Fruit fly (Drosophila melanogaster): ENCODE data around the gene CG42779.

CG42779 gene

dm6 chr3R:17125339-17126044 lies 4.1 kb downstream of the CG42779 start, which contains the start of gene cher:
Gene cher (minus strand): TSS chr3R:17125389.
- no peak for TF ChIP-seq CG18262 (tag; optimal IDR thresholded peaks at IDR 0.05)
- TF ChIP-seq CG12071 (GFP tag; optimal IDR thresholded peaks at IDR 0.05) = no peak
- TF ChIP-seq dmrt11E (tag; optimal IDR thresholded peaks at IDR 0.05) = no peak
- peak; percentile 30 for TF ChIP-seq cwo (GFP tag; optimal IDR thresholded peaks at IDR 0.05)
- peak; percentile 61 for TF ChIP-seq Med (GFP tag)
- peak; percentile 53 for TF ChIP-seq sd (tag; optimal IDR thresholded peaks at IDR 0.05)
- peak; percentile 47 for TF ChIP-seq Ets65A (GFP tag)
- TF ChIP-seq CG8359 (GFP tag; optimal IDR thresholded peaks at IDR 0.05; ENCODE audit: borderline replicate concordance) = peak; percentile 97

dm6 chr3R:17126838-17127237 lies 5.5 kb downstream of the CG42779 start, which contains the start of the genes CG17477 and CG31269:
Gene CG17477 (minus strand): TSS chr3R:17126938.
Gene CG31269 (plus strand): TSS chr3R:17127126.
- no peak for TF ChIP-seq zfh2 (GFP tag; optimal IDR thresholded peaks at IDR 0.05)
- no peak for TF ChIP-seq CG5953 (GFP tag; IDR thresholded peaks at IDR 0.05)
- TF ChIP-seq pan (optimal IDR thresholded peaks at IDR 0.05) = no peak
- no peak for TF ChIP-seq pan (GFP tag; optimal IDR thresholded peaks at IDR 0.05 in 1 of 2, IDR thresholded peaks at IDR 0.05 in 1 of 2)

- TF ChIP-seq NK7.1 (GFP tag; optimal IDR thresholded peaks at IDR 0.05) = no peak
- TF ChIP-seq zf30C (GFP tag; optimal IDR thresholded peaks at IDR 0.05) = no peak
- TF ChIP-seq CG7839 (tag; optimal IDR thresholded peaks at IDR 0.05) = no peak
- TF ChIP-seq twi (tag; optimal IDR thresholded peaks at IDR 0.05) = no peak
- no peak for TF ChIP-seq ranshi (GFP tag; IDR thresholded peaks at IDR 0.05)
- no peak for TF ChIP-seq cwo (GFP tag; optimal IDR thresholded peaks at IDR 0.05)
- TF ChIP-seq E2f2 (GFP tag; IDR thresholded peaks at IDR 0.05) = no peak
- no peak for TF ChIP-seq Camta (GFP tag; optimal IDR thresholded peaks at IDR 0.05)
- no peak for TF ChIP-seq gfzf (GFP tag; optimal IDR thresholded peaks at IDR 0.05)
- TF ChIP-seq CG5245 (GFP tag; optimal IDR thresholded peaks at IDR 0.05) = no peak
- no peak for TF ChIP-seq Nf-YC (tag; optimal IDR thresholded peaks at IDR 0.05)
- TF ChIP-seq CG4360 (GFP tag; IDR thresholded peaks at IDR 0.05) = no peak
- no peak for TF ChIP-seq dpn (GFP tag; optimal IDR thresholded peaks at IDR 0.05)
- no peak for TF ChIP-seq PHDP (tag; optimal IDR thresholded peaks at IDR 0.05)
- no peak for TF ChIP-seq CG3065 (GFP tag; optimal IDR thresholded peaks at IDR 0.05)
- TF ChIP-seq Xbp1 (GFP tag; optimal IDR thresholded peaks at IDR 0.05) = no peak
- no peak for TF ChIP-seq CG11247 (GFP tag; IDR thresholded peaks at IDR 0.05)
- no peak for TF ChIP-seq CG16813 (GFP tag; IDR thresholded peaks at IDR 0.05; ENCODE audit: partially characterized antibody)
- TF ChIP-seq CG7987 (GFP tag; optimal IDR thresholded peaks at IDR 0.05) = no peak
Observed at dm6 chr3R:17127912-17128311, 6.5 kb downstream of the CG42779 start, which contains the start of gene CG31265. Gene CG31265 (plus strand): TSS chr3R:17128212.

dm6 chr3R:17130326-17130725 lies 8.9 kb downstream of the CG42779 start, which contains the start of gene CG17475:
Gene CG17475 (minus strand): TSS chr3R:17130426.
- no peak for TF ChIP-seq CG13424 (tag; optimal IDR thresholded peaks at IDR 0.05)

- TF ChIP-seq sisA (GFP tag; IDR thresholded peaks at IDR 0.05) (no peak), Elba2 (GFP tag; optimal IDR thresholded peaks at IDR 0.05) (peak; percentile 21), sug (tag; optimal IDR thresholded peaks at IDR 0.05) (peak; percentile 52)
Observed at dm6 chr3R:17132098-17132712, 10.8 kb downstream of the CG42779 start, which contains the start of the genes CG4053 and CG31266. Gene CG4053 (minus strand): TSS chr3R:17132198. Gene CG31266 (plus strand): TSS chr3R:17132662.

All from whole organism, embryonic.